Worm (Caenorhabditis elegans) whole organism, early embryonic: ENCODE data around the gene T04C12.33.

Experiments
- B0310.2 ChIP-seq: sonication (generic microtip); optimal IDR thresholded peaks from 2 replicates; lab custom pipeline; 2016; ENCODE audit warnings: mild to moderate bottlenecking, missing genetic modification characterization, missing compliant biosample characterization
- F13C5.2 ChIP-seq: sonication (generic microtip); optimal IDR thresholded peaks from 2 replicates; lab custom pipeline; 2017; ENCODE audit warnings: mild to moderate bottlenecking, missing genetic modification characterization, inconsistent platforms, missing compliant biosample characterization
- aly-1 ChIP-seq: sonication (generic microtip); optimal IDR thresholded peaks from 2 replicates; lab custom pipeline; 2016; ENCODE audit warnings: missing genetic modification characterization, missing compliant biosample characterization
- ama-1 ChIP-seq: fragments of 150-350 bp; optimal IDR thresholded peaks from 2 replicates; lab custom pipeline; 2014
- ceh-13 ChIP-seq: fragments of 200-800 bp; sonication (Bioruptor generic); optimal IDR thresholded peaks from 2 replicates; lab custom pipeline; 2018; ENCODE audit warnings: mild to moderate bottlenecking, missing genetic modification characterization, missing compliant biosample characterization
- ceh-36 ChIP-seq: sonication (generic microtip); optimal IDR thresholded peaks from 2 replicates; lab custom pipeline; 2016; ENCODE audit warnings: missing genetic modification characterization, inconsistent platforms, missing compliant biosample characterization
- ets-7 ChIP-seq: sonication (generic microtip); optimal IDR thresholded peaks from 2 replicates; lab custom pipeline; 2016; ENCODE audit warnings: missing genotype, missing genetic modification characterization, missing compliant biosample characterization
- flt-1 ChIP-seq: fragments of 200-800 bp; sonication (Bioruptor generic); IDR thresholded peaks from 2 replicates; pipeline ENCODE4 v1.3.6; 2022; ENCODE audit warnings: missing genetic modification characterization, missing compliant biosample characterization
- hmbx-1 ChIP-seq: sonication (generic microtip); optimal IDR thresholded peaks from 2 replicates; lab custom pipeline; 2016; ENCODE audit warnings: mild to moderate bottlenecking, missing genetic modification characterization, missing compliant biosample characterization
- hmg-4 ChIP-seq: fragments of 200-800 bp; sonication (Bioruptor generic); optimal IDR thresholded peaks from 2 replicates; lab custom pipeline; 2018; ENCODE audit warnings: mild to moderate bottlenecking, missing genetic modification characterization, missing compliant biosample characterization
- hnd-1 ChIP-seq: sonication (generic microtip); optimal IDR thresholded peaks from 2 replicates; lab custom pipeline; 2016; ENCODE audit warnings: missing genetic modification characterization, missing compliant biosample characterization
- pes-1 ChIP-seq: fragments of 200-800 bp; sonication (Bioruptor generic); IDR thresholded peaks from 2 replicates; pipeline ENCODE4 v1.3.6; 2022; ENCODE audit warnings: missing genetic modification reagents, missing genetic modification characterization, missing compliant biosample characterization
- scrt-1 ChIP-seq: fragments of 200-800 bp; sonication (Bioruptor generic); IDR thresholded peaks from 2 replicates; pipeline ENCODE4 v1.3.6; 2022; ENCODE audit warnings: missing genetic modification characterization, missing compliant biosample characterization
- sea-1 ChIP-seq: fragments of 200-800 bp; sonication (Bioruptor generic); conservative IDR thresholded peaks from 2 replicates; pipeline ENCODE4 v1.3.6; 2022; ENCODE audit warnings: missing genetic modification characterization, missing compliant biosample characterization
- tbx-11 ChIP-seq: fragments of 200-800 bp; sonication (Bioruptor generic); IDR thresholded peaks from 2 replicates; pipeline ENCODE4 v1.3.6; 2022; ENCODE audit warnings: missing genetic modification characterization, missing compliant biosample characterization
- tbx-37 ChIP-seq: fragments of 200-800 bp; sonication (Bioruptor generic); conservative IDR thresholded peaks from 2 replicates; pipeline ENCODE4 v1.3.6; 2022; ENCODE audit warnings: missing genetic modification reagents, missing genetic modification characterization, missing compliant biosample characterization
- tra-4 ChIP-seq: sonication (generic microtip); optimal IDR thresholded peaks from 2 replicates; lab custom pipeline; 2017; ENCODE audit warnings: missing genetic modification characterization, missing compliant biosample characterization

T04C12.33 gene

DNA sequence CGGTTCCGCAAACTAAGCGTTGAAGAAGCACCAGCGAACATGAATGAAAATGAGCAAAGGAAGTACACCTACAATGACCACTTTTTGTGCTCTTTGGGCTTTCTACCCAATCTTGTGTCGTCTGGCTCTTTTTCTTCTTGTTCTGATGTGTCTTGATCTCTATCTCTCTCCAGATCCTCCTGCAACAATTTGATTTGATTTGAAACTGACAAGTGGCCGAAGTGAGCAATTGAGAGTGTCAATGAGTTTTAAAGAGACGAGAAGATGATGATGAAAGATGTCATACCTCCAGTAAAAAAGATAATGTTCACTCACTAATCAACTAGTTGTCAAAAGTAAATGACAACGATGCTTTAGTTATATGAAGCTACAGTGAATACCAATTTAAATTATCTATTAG lies 17.3 kb upstream of the T04C12.33 start, which contains the start of gene pptr-2:
TSS of gene pptr-2 (minus strand) at position 184 of the 400 bp plus-strand sequence.
- TF ChIP-seq ets-7 (tag; lab: Kevin White, UChicago): no peak
- TF ChIP-seq B0310.2 (tag; lab: Kevin White, UChicago): no peak
- no peak for TF ChIP-seq scrt-1 (GFP tag; lab: Robert Waterston, UW)
- no peak for TF ChIP-seq tbx-37 (GFP tag; lab: Robert Waterston, UW)
- no peak for TF ChIP-seq tbx-11 (GFP tag; lab: Robert Waterston, UW)
- no peak for TF ChIP-seq hnd-1 (tag; lab: Kevin White, UChicago)
- TF ChIP-seq sea-1 (GFP tag; lab: Robert Waterston, UW): no peak
- no peak for TF ChIP-seq hmg-4 (GFP tag; lab: Kevin White, UChicago)

DNA sequence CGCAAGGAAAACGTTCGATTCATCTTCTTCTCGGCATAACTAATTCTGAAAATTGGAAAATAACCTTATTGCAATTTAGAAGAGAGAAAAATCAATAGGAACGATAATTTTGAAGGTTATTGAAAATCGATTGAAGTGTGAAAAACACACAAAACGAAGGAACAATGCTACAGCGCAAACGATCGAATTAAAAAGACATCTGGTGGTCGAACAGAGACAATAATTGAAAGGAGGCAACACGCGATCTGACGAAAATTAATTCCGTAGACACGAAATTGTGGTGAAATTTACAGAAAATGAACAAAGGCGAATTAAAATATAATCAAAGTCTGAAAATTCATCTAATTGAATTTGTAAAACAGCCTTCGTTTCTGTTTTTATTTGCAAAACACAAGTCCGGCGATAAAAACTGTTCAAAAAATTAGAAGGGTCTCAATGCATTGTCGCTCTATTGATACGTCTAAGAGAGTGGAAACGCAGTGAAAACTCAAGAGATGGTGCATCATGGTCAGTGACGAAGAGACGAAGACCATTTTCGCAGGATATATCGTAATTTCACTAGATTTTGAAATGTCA lies 12.6 kb upstream of the T04C12.33 start, which contains the start of gene pak-2:
TSS of gene pak-2 (minus strand) at position 51 of the 576 bp plus-strand sequence.
- no peak for TF ChIP-seq ama-1
- TF ChIP-seq ets-7 (tag; lab: Kevin White, UChicago): peak; percentile 74
- peak; percentile 25 for TF ChIP-seq ceh-13 (GFP tag; lab: Kevin White, UChicago)
- TF ChIP-seq ceh-36 (tag; lab: Kevin White, UChicago): no peak
- no peak for TF ChIP-seq tra-4 (tag; lab: Kevin White, UChicago)
- TF ChIP-seq flt-1 (GFP tag; lab: Robert Waterston, UW): no peak
- 0 out of 2 replicates have a peak, but pooled peaks have one; percentile 22 for TF ChIP-seq tbx-37 (GFP tag; lab: Robert Waterston, UW)
- no peak for TF ChIP-seq aly-1 (tag; lab: Kevin White, UChicago)
- peak; percentile 82 for TF ChIP-seq F13C5.2 (tag; lab: Kevin White, UChicago)
- TF ChIP-seq hmg-4 (GFP tag; lab: Kevin White, UChicago): no peak
- TF ChIP-seq B0310.2 (tag; lab: Kevin White, UChicago): peak; percentile 38
- TF ChIP-seq scrt-1 (GFP tag; lab: Robert Waterston, UW): no peak
- TF ChIP-seq hmbx-1 (tag; lab: Kevin White, UChicago): no peak
- peak; percentile 25 for TF ChIP-seq hnd-1 (tag; lab: Kevin White, UChicago)
- TF ChIP-seq tbx-11 (GFP tag; lab: Robert Waterston, UW): no peak
- no peak for TF ChIP-seq pes-1
- no peak for TF ChIP-seq sea-1 (GFP tag; lab: Robert Waterston, UW)

DNA sequence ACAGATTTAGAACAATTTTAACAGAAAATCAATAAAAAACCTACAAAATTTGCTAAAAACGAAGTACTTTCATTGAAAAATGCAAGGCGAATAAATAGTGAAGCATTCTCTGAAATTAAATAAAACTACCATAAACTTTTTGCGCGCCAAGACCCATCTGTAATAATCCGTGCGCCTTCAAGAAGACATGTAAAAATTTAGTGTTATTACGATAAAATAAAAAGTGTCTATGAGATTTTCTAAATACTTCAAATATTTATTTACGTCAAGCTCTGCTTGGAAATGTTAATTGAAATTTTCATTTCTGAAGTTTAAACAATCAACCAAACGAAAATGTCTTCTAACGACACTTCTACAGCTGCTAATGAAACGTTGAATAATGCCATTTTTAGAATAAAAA lies 12.0 kb upstream of the T04C12.33 start, which contains the start of gene C45B11.9:
TSS of gene C45B11.9 (plus strand) at position 301 of the 400 bp plus-strand sequence.
- no peak for TF ChIP-seq tbx-37 (GFP tag; lab: Robert Waterston, UW)
- TF ChIP-seq tra-4 (tag; lab: Kevin White, UChicago): no peak
- no peak for TF ChIP-seq pes-1
- TF ChIP-seq ama-1: no peak
- no peak for TF ChIP-seq scrt-1 (GFP tag; lab: Robert Waterston, UW)
- TF ChIP-seq B0310.2 (tag; lab: Kevin White, UChicago): no peak
- TF ChIP-seq ceh-13 (GFP tag; lab: Kevin White, UChicago): no peak
- TF ChIP-seq aly-1 (tag; lab: Kevin White, UChicago): no peak
- no peak for TF ChIP-seq F13C5.2 (tag; lab: Kevin White, UChicago)
- no peak for TF ChIP-seq ceh-36 (tag; lab: Kevin White, UChicago)
- no peak for TF ChIP-seq ets-7 (tag; lab: Kevin White, UChicago)
- no peak for TF ChIP-seq hnd-1 (tag; lab: Kevin White, UChicago)
- TF ChIP-seq tbx-11 (GFP tag; lab: Robert Waterston, UW): no peak
- no peak for TF ChIP-seq hmbx-1 (tag; lab: Kevin White, UChicago)
- no peak for TF ChIP-seq sea-1 (GFP tag; lab: Robert Waterston, UW)
- no peak for TF ChIP-seq flt-1 (GFP tag; lab: Robert Waterston, UW)
- TF ChIP-seq hmg-4 (GFP tag; lab: Kevin White, UChicago): no peak

DNA sequence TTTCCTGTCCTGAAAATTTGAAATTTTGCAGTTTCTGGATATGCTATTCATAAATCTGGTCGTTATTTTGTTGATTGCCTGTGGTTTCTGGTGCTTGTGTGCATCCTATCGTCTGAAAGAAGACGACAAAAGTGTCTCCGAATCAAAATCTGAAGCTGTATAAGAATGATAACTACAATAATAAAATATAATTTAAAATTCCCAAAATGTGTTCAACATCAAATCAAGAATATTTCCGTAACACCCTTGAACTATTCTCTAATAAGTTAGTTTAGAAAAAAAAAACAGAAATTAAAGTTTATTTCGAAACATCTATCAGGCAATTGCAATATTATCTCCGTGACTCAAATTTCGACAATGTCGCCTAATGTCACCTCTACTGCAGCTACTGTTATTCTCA lies 11.5 kb upstream of the T04C12.33 start, which contains the start of gene C45B11.8:
TSS of gene C45B11.8 (plus strand) at position 301 of the 400 bp plus-strand sequence.
- no peak for TF ChIP-seq hmbx-1 (tag; lab: Kevin White, UChicago)
- no peak for TF ChIP-seq aly-1 (tag; lab: Kevin White, UChicago)
- TF ChIP-seq hnd-1 (tag; lab: Kevin White, UChicago): no peak
- TF ChIP-seq pes-1: no peak
- no peak for TF ChIP-seq ets-7 (tag; lab: Kevin White, UChicago)
- TF ChIP-seq B0310.2 (tag; lab: Kevin White, UChicago): no peak
- TF ChIP-seq scrt-1 (GFP tag; lab: Robert Waterston, UW): no peak
- no peak for TF ChIP-seq sea-1 (GFP tag; lab: Robert Waterston, UW)
- TF ChIP-seq flt-1 (GFP tag; lab: Robert Waterston, UW): no peak
- no peak for TF ChIP-seq F13C5.2 (tag; lab: Kevin White, UChicago)
- TF ChIP-seq ama-1: no peak
- no peak for TF ChIP-seq tbx-11 (GFP tag; lab: Robert Waterston, UW)
- no peak for TF ChIP-seq ceh-13 (GFP tag; lab: Kevin White, UChicago)
- no peak for TF ChIP-seq tbx-37 (GFP tag; lab: Robert Waterston, UW)
- no peak for TF ChIP-seq ceh-36 (tag; lab: Kevin White, UChicago)
- no peak for TF ChIP-seq tra-4 (tag; lab: Kevin White, UChicago)
- no peak for TF ChIP-seq hmg-4 (GFP tag; lab: Kevin White, UChicago)

DNA sequence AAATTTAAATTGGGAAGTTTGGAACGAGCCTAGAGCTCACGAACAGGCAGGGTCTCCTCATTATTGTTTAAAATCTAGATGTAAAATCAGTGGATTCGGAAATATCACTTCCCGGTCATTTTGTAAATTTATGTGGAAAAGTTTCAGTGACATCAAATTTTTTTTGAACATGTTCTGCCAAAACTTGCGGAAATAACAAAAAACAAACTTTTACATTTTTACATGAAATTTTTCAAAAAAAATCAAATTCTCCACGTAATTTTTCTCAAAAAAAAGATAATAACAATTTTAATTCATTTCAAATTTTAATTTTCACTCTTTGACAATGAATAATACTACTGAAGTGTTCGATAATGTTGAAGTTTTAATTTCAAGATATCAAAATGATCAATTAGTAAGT lies 10.5 kb upstream of the T04C12.33 start, which contains the start of gene C45B11.5:
TSS of gene C45B11.5 (plus strand) at position 301 of the 400 bp plus-strand sequence.
- TF ChIP-seq sea-1 (GFP tag; lab: Robert Waterston, UW): no peak
- TF ChIP-seq hmg-4 (GFP tag; lab: Kevin White, UChicago): no peak

DNA sequence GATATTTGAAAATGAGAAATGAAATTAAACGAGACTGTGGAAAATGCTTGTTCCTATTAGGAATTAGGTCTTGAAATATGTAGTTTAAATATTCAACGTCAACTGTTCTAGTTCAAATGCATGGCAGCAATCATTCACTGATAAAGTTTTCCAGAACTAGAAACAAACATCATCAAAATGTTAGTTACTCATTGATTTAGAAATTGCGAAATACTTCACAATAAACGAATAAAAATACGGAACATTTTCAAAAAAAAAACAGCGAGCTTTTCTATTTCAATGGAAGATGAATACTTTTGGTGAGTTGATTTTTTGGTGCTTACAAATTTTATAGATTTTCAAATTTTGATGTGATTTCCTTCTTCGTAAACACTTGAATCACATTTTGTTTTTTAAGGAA lies 9.5 kb upstream of the T04C12.33 start, which contains the start of gene C45B11.2:
TSS of gene C45B11.2 (plus strand) at position 173 of the 400 bp plus-strand sequence.
- no peak for TF ChIP-seq sea-1 (GFP tag; lab: Robert Waterston, UW)

DNA sequence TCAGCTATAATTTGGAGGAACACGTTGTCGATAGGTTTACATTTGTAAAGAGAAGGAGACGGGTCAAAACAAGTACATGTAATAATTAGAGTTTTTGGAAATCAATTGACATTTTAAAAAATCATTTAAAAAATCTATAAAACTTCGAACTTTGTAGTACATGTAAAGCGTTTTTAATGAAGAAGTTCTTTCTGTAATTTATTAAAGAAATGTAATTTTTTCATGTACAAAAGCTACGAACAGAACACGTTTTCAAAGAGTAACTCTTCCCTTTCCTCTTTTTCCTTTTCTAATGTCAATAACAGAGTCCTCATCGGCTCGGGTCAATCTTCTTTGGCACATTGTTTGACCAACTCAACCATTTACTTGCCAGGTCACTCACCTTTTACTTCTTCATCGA lies 8.3 kb upstream of the T04C12.33 start, which contains the start of gene C45B11.6:
TSS of gene C45B11.6 (plus strand) at position 301 of the 400 bp plus-strand sequence.
- TF ChIP-seq ama-1 (no peak), hnd-1 (tag; lab: Kevin White, UChicago) (no peak), flt-1 (GFP tag; lab: Robert Waterston, UW) (no peak), scrt-1 (GFP tag; lab: Robert Waterston, UW) (no peak), tbx-37 (GFP tag; lab: Robert Waterston, UW) (no peak), tbx-11 (GFP tag; lab: Robert Waterston, UW) (no peak)
